Fruit fly (Drosophila melanogaster): ENCODE measurements around the gene comt.
A peak's percentile ranks its signal among the peaks of the same experiment; 100 is the strongest.

comt gene

dm6 chrX:13276713-13277112 lies 17.9 kb downstream of the comt start (continued):
- TF ChIP-seq ara (GFP tag; IDR thresholded peaks at IDR 0.05) (peak; percentile 67), tap (tag; optimal IDR thresholded peaks at IDR 0.05) (peak; percentile 71), stc (GFP tag; IDR thresholded peaks at IDR 0.05) (peak; percentile 69), crc (GFP tag; optimal IDR thresholded peaks at IDR 0.05) (no peak), HmgD (GFP tag; optimal IDR thresholded peaks at IDR 0.05) (no peak), az2 (GFP tag; optimal IDR thresholded peaks at IDR 0.05) (peak; percentile 56), CG17612 (GFP tag; IDR thresholded peaks at IDR 0.05) (0 out of 2 replicates have a peak, but pooled peaks have one; percentile 25), Hey (tag; optimal IDR thresholded peaks at IDR 0.05) (no peak), CG33557 (GFP tag; optimal IDR thresholded peaks at IDR 0.05) (no peak), Max (GFP tag; optimal IDR thresholded peaks at IDR 0.05) (peak; percentile 52), mirr (GFP tag; optimal IDR thresholded peaks at IDR 0.05) (peak; percentile 40), crp (GFP tag; optimal IDR thresholded peaks at IDR 0.05) (no peak), sob (GFP tag; IDR thresholded peaks at IDR 0.05) (peak; percentile 89), CG11560 (tag; IDR thresholded peaks at IDR 0.05) (no peak), Spps (tag; optimal IDR thresholded peaks at IDR 0.05) (no peak), CG14050 (GFP tag; IDR thresholded peaks at IDR 0.05) (peak; percentile 53; the same call in 1 of the 3 replicates), Dip2 (GFP tag; IDR thresholded peaks at IDR 0.05) (no peak), Meics (GFP tag; optimal IDR thresholded peaks at IDR 0.05) (peak; percentile 89), scrt (GFP tag; optimal IDR thresholded peaks at IDR 0.05) (peak; percentile 74), bbx (GFP tag; IDR thresholded peaks at IDR 0.05; ENCODE audit: partially characterized antibody) (no peak), Dbx (GFP tag; IDR thresholded peaks at IDR 0.05) (peak; percentile 78), luna (GFP tag; optimal IDR thresholded peaks at IDR 0.05) (no peak), CG7357 (GFP tag; IDR thresholded peaks at IDR 0.05) (peak; percentile 58), CG11723 (GFP tag; optimal IDR thresholded peaks at IDR 0.05) (no peak), CG13296 (GFP tag; optimal IDR thresholded peaks at IDR 0.05) (peak; percentile 87), klu (GFP tag; IDR thresholded peaks at IDR 0.05) (peak; percentile 65; the same call in 1 of the 2 replicates), CG17568 (GFP tag; optimal IDR thresholded peaks at IDR 0.05) (peak; percentile 65), CG8924 (tag; optimal IDR thresholded peaks at IDR 0.05) (peak; percentile 84), Poxn (GFP tag; IDR thresholded peaks at IDR 0.05) (0 out of 2 replicates have a peak, but pooled peaks have one; percentile 18), CG17186 (GFP tag; optimal IDR thresholded peaks at IDR 0.05) (no peak), nom (GFP tag; optimal IDR thresholded peaks at IDR 0.05) (no peak), CG7271 (tag; optimal IDR thresholded peaks at IDR 0.05) (peak; percentile 15), ttk (GFP tag; IDR thresholded peaks at IDR 0.05) (peak; percentile 51), CG6765 (GFP tag; optimal IDR thresholded peaks at IDR 0.05) (peak; percentile 76), stwl (tag; optimal IDR thresholded peaks at IDR 0.05) (no peak), pita (GFP tag; optimal IDR thresholded peaks at IDR 0.05) (no peak), Usf (GFP tag; optimal IDR thresholded peaks at IDR 0.05) (peak; percentile 2), CG13894 (tag; optimal IDR thresholded peaks at IDR 0.05) (peak; percentile 82), CG15514 (GFP tag; optimal IDR thresholded peaks at IDR 0.05) (peak; percentile 79), YL-1 (GFP tag; optimal IDR thresholded peaks at IDR 0.05) (no peak), Blimp-1 (GFP tag; optimal IDR thresholded peaks at IDR 0.05) (peak; percentile 64), Opbp (GFP tag; IDR thresholded peaks at IDR 0.05; ENCODE audit: partially characterized antibody) (no peak), Lhr (GFP tag; optimal IDR thresholded peaks at IDR 0.05) (no peak), mam (GFP tag; optimal IDR thresholded peaks at IDR 0.05) (peak; percentile 33), ERR (GFP tag; optimal IDR thresholded peaks at IDR 0.05) (no peak), CG13624 (GFP tag; optimal IDR thresholded peaks at IDR 0.05) (peak; percentile 34), fd64A (GFP tag; optimal IDR thresholded peaks at IDR 0.05) (no peak), hth (optimal IDR thresholded peaks at IDR 0.05) (no peak), ind (GFP tag; optimal IDR thresholded peaks at IDR 0.05) (peak; percentile 71), CG3163 (GFP tag; optimal IDR thresholded peaks at IDR 0.05) (no peak), yki (optimal IDR thresholded peaks at IDR 0.05) (no peak)
